Worm (Caenorhabditis elegans): ENCODE data around the gene hpo-26.

The hpo-26 gene

ce11 chrV:6496611-6497158 is 36.2 kb downstream of the hpo-26 start, which contains the start of gene dgtr-1:
Gene dgtr-1, plus strand, starts transcription at chrV:6497108.
- 0 out of 2 replicates have a peak, but pooled peaks have one; percentile 22 for TF ChIP-seq snpc-1.2 (GFP tag; IDR thresholded peaks at IDR 0.05)
- no peak for TF ChIP-seq aha-1 (tag)
- TF ChIP-seq lsy-2 (tag; optimal IDR thresholded peaks at IDR 0.05): peak in 1 of 2 experiments; percentile 51

DNA sequence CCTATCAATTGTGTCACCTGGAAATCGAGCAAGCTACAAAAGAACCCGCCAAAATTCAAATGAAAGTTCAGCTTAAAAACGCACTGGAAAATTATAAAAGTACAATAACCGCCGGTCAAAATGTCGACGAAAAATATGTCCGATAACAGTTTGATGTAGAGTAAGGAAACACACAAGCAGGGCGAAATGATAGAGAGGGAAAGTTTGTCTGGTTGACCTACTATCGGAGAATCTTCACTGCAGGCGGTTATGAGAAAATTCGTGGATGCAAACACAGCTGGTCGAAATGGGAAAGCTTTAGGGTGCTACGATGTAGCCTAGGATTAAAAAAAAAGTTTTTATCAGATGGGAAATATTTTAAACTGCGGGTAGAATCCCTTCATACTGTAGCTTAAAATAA is 37.5 kb downstream of the hpo-26 start:
- TF ChIP-seq daf-16 (GFP tag; optimal IDR thresholded peaks at IDR 0.05): no peak
- TF ChIP-seq daf-16 (tag; optimal IDR thresholded peaks at IDR 0.05): peak; percentile 8
- no peak for TF ChIP-seq Y75B8A.6 (GFP tag; IDR thresholded peaks at IDR 0.05)
- no peak for TF ChIP-seq D1046.2 (GFP tag; IDR thresholded peaks at IDR 0.05)
- peak; percentile 7 for TF ChIP-seq nhr-28 (tag; optimal IDR thresholded peaks at IDR 0.05)
- peak; percentile 2 for TF ChIP-seq hlh-11 (tag; optimal IDR thresholded peaks at IDR 0.05)
- TF ChIP-seq snpc-1.2 (GFP tag; IDR thresholded peaks at IDR 0.05): no peak
- no peak for TF ChIP-seq lim-7 (GFP tag; IDR thresholded peaks at IDR 0.05)
- TF ChIP-seq ZK546.5 (tag; optimal IDR thresholded peaks at IDR 0.05): no peak
- no peak for TF ChIP-seq Y105C5A.15 (GFP tag; IDR thresholded peaks at IDR 0.05)
- TF ChIP-seq Y48G9A.11 (GFP tag; IDR thresholded peaks at IDR 0.05): no peak

DNA sequence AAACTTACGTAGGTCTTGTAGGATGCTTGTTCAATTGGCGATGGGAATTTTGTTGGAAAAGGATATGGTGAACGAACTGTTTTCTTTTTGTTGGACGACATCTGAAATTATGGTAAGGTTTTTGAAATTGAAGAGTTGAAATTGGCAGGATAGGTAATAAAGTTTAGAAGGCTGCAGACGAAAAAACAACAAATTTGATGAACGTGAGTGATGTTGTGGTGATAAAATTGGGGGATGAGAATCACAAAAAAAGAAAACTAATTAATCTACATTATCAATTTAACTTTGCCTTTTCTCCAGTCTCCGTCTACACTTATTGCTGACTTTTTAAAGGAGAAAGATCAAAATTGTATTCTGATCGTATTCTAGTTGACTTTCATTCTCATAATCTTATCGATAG is 39.0 kb downstream of the hpo-26 start, which contains the start of gene cpt-6:
Gene cpt-6 (minus strand): TSS at position 101 of the 400 bp plus-strand sequence.
- TF ChIP-seq nhr-111 (GFP tag; optimal IDR thresholded peaks at IDR 0.05) (no peak), daf-12 (tag; optimal IDR thresholded peaks at IDR 0.05) (no peak), snpc-1.2 (GFP tag; IDR thresholded peaks at IDR 0.05) (no peak), ceh-44 (GFP tag; IDR thresholded peaks at IDR 0.05) (no peak), nhr-102 (tag; optimal IDR thresholded peaks at IDR 0.05) (no peak), pqm-1 (tag; optimal IDR thresholded peaks at IDR 0.05) (no peak), T26A8.4 (GFP tag; IDR thresholded peaks at IDR 0.05) (no peak), nhr-48 (tag; optimal IDR thresholded peaks at IDR 0.05) (no peak), ces-1 (GFP tag; optimal IDR thresholded peaks at IDR 0.05) (no peak)

DNA sequence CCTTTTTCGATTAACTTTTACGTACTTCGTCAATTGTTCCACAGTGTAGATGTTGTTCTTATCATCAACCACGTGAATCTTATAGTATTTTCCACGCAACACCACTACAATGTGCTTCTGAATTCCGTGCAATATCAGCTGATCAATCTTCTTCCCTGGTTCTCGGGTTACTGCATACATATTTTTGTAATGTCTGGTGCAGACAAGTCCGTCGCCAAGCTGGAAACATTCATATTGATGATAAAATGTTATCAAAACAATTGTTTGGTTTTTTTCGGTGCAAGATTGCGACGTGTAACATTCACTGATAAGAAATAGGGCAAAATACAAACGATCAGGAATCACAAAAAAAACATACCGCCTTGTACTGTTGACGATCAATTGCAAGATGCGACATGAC is 40.4 kb downstream of the hpo-26 start:
- TF ChIP-seq nhr-28 (tag; optimal IDR thresholded peaks at IDR 0.05) (peak; percentile 34), dve-1 (tag; optimal IDR thresholded peaks at IDR 0.05; ENCODE audit: insufficient read depth) (peak; percentile 12), pqm-1 (tag; optimal IDR thresholded peaks at IDR 0.05) (peak; percentile 13), mes-2 (tag; optimal IDR thresholded peaks at IDR 0.05; ENCODE audit: poor library complexity, severe bottlenecking) (no peak), lsy-2 (tag; optimal IDR thresholded peaks at IDR 0.05) (no peak), hlh-30 (tag; optimal IDR thresholded peaks at IDR 0.05; ENCODE audit: insufficient read depth) (peak; percentile 48), F49E8.2 (tag; optimal IDR thresholded peaks at IDR 0.05; ENCODE audit: borderline replicate concordance) (no peak), dmd-6 (GFP tag; IDR thresholded peaks at IDR 0.05) (peak; percentile 62), daf-16 (GFP tag; optimal IDR thresholded peaks at IDR 0.05) (no peak), daf-16 (tag; optimal IDR thresholded peaks at IDR 0.05) (peak; percentile 59), mdl-1 (tag; optimal IDR thresholded peaks at IDR 0.05) (peak in 1 of 2 experiments; percentile 8), ceh-20 (GFP tag; IDR thresholded peaks at IDR 0.05) (no peak), unc-62 (GFP tag; optimal IDR thresholded peaks at IDR 0.05 in 1 of 2) (peak in 1 of 2 experiments; percentile 96), unc-62 (tag; optimal IDR thresholded peaks at IDR 0.05) (no peak), duxl-1 (tag; optimal IDR thresholded peaks at IDR 0.05; ENCODE audit: poor library complexity) (no peak), hlh-11 (tag; optimal IDR thresholded peaks at IDR 0.05) (peak; percentile 58), pha-4 (GFP tag; IDR thresholded peaks at IDR 0.05) (no peak), pha-4 (tag; optimal IDR thresholded peaks at IDR 0.05) (no peak)

DNA sequence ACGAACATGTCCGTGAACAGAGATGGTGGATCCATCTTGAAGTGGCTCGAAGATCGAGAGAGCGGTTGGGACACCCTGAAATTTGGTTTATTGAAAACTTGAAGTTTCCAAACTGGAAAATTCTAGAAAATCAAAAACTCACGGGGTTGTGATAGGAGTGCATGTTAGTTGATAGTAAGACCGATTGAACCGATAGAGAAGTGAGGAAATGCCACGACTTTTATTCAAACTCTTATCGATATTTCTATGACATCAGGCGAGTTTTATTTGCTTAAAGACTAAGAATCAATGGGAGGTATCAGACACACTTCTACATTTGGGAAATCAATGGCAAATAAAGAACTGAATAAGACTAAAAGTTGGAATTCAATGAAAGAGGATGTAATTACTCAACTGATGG is 44.0 kb downstream of the hpo-26 start, which contains the start of gene lec-10:
Gene lec-10 (minus strand): TSS at position 272 of the 400 bp plus-strand sequence.
- TF ChIP-seq hlh-30 (tag; optimal IDR thresholded peaks at IDR 0.05; ENCODE audit: insufficient read depth) (peak; percentile 35), sdz-12 (GFP tag; optimal IDR thresholded peaks at IDR 0.05) (no peak), daf-8 (GFP tag; IDR thresholded peaks at IDR 0.05) (no peak), ztf-11 (tag; optimal IDR thresholded peaks at IDR 0.05) (no peak), nhr-11 (tag; optimal IDR thresholded peaks at IDR 0.05) (no peak), T26A8.4 (GFP tag; IDR thresholded peaks at IDR 0.05) (no peak; the same call in 1 of the 2 replicates), ZK337.2 (GFP tag; IDR thresholded peaks at IDR 0.05) (no peak), nhr-6 (tag; optimal IDR thresholded peaks at IDR 0.05) (peak; percentile 43), skn-1 (tag; optimal IDR thresholded peaks at IDR 0.05) (no peak), gei-8 (GFP tag; optimal IDR thresholded peaks at IDR 0.05) (no peak), ceh-62 (tag; optimal IDR thresholded peaks at IDR 0.05) (no peak), duxl-1 (tag; optimal IDR thresholded peaks at IDR 0.05; ENCODE audit: poor library complexity) (peak; percentile 7), nhr-76 (tag; optimal IDR thresholded peaks at IDR 0.05) (no peak), egl-43 (GFP tag; IDR thresholded peaks at IDR 0.05) (no peak), spr-3 (GFP tag; optimal IDR thresholded peaks at IDR 0.05) (no peak)
